Worm (Caenorhabditis elegans): ENCODE data around the gene Y1A5A.1.

- TF ChIP-seq unc-130 (GFP tag; optimal IDR thresholded peaks at IDR 0.05): no peak
- no peak for TF ChIP-seq mel-28 (tag; optimal IDR thresholded peaks at IDR 0.05; ENCODE audit: borderline replicate concordance)
- TF ChIP-seq ceh-40 (GFP tag; IDR thresholded peaks at IDR 0.05): no peak
- TF ChIP-seq lir-1 (GFP tag; conservative IDR thresholded peaks at IDR 0.05): no peak
- TF ChIP-seq ama-1 (optimal IDR thresholded peaks at IDR 0.05): no peak
- TF ChIP-seq ama-1 (GFP tag; optimal IDR thresholded peaks at IDR 0.05): no peak
- no peak for TF ChIP-seq ztf-22 (GFP tag; optimal IDR thresholded peaks at IDR 0.05)
- TF ChIP-seq Y53F4B.3 (GFP tag; IDR thresholded peaks at IDR 0.05): no peak
- TF ChIP-seq gei-17 (GFP tag; optimal IDR thresholded peaks at IDR 0.05): no peak
- no peak for TF ChIP-seq pha-4 (tag; optimal IDR thresholded peaks at IDR 0.05)
- TF ChIP-seq dpff-1 (tag; optimal IDR thresholded peaks at IDR 0.05): no peak
- no peak for TF ChIP-seq zfh-2 (GFP tag; conservative IDR thresholded peaks at IDR 0.05)
- no peak for TF ChIP-seq lin-26 (GFP tag; IDR thresholded peaks at IDR 0.05)
These were observed 12.0 kb downstream of the Y1A5A.1 start for ce11 chrIII:3974503-3974902.
